Fruit fly (Drosophila melanogaster) whole organism, adult: ENCODE measurements around the gene CG43235.

ENCODE experiments used
- CG1620 ChIP-seq: fragments of 200-800 bp; sonication (Bioruptor generic); optimal IDR thresholded peaks from 2 replicates; lab custom pipeline; 2016; ENCODE audit warnings: missing biosample characterization, missing genetic modification characterization
- CG33017 ChIP-seq: fragments of 200-800 bp; sonication (Bioruptor generic); optimal IDR thresholded peaks from 2 replicates; lab custom pipeline; 2018; ENCODE audit warnings: missing biosample characterization, mild to moderate bottlenecking, missing genetic modification characterization, moderate library complexity
- CG5204 ChIP-seq: fragments of 200-800 bp; sonication (Bioruptor generic); optimal IDR thresholded peaks from 2 replicates; lab custom pipeline; 2016; ENCODE audit warnings: missing biosample characterization, missing genetic modification characterization
- CG7101 ChIP-seq: fragments of 200-800 bp; sonication (Bioruptor generic); optimal IDR thresholded peaks from 2 replicates; lab custom pipeline; 2018; ENCODE audit warnings: missing biosample characterization, mild to moderate bottlenecking, missing genetic modification characterization, moderate library complexity
- Hr96 ChIP-seq: fragments of 200-800 bp; sonication (Bioruptor generic); optimal IDR thresholded peaks from 2 replicates; lab custom pipeline; 2016; ENCODE audit warnings: missing biosample characterization, missing genetic modification characterization
- cnc ChIP-seq, 2 experiments: fragments of >200 bp; optimal IDR thresholded peaks; 2 replicates each; lab custom pipeline; 2017
- pad ChIP-seq: fragments of 200-800 bp; sonication (Bioruptor generic); optimal IDR thresholded peaks from 3 replicates; lab custom pipeline; 2017; ENCODE audit warnings: missing biosample characterization, missing genetic modification characterization, mild to moderate bottlenecking, moderate library complexity, missing genetic modification reagents
- tj ChIP-seq: fragments of 200-800 bp; sonication (Bioruptor generic); optimal IDR thresholded peaks from 3 replicates; lab custom pipeline; 2017; ENCODE audit warnings: missing biosample characterization, mild to moderate bottlenecking, missing genetic modification characterization, moderate library complexity
- toe ChIP-seq: fragments of 200-800 bp; sonication (Bioruptor generic); optimal IDR thresholded peaks from 2 replicates; lab custom pipeline; 2016; ENCODE audit warnings: missing biosample characterization, missing genetic modification characterization

DNA sequence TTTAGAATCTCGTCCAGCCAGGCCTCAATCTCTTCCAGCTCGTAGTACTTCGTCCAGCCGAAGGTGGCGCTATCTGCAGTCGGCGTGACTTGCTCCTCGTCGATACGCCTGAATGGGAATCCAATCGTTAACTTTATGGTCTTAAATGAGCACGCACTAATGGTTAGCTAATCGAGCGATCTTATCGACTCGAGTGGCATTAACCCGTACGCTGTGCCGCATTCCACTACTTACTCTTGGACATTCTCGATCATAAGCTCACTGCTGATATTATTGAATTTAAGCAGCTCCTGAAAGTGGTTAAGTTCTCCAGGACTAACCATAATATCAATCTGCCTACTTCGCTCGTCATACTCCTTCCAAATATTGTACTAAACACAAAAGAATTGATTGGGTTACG is 2.4 kb upstream of the CG43235 start:
- TF ChIP-seq CG33017 (tag; lab: Kevin White, UChicago), result no peak
- TF ChIP-seq Hr96 (GFP tag; lab: Kevin White, UChicago), result no peak
- no peak for TF ChIP-seq CG1620 (GFP tag; lab: Kevin White, UChicago)
- no peak for TF ChIP-seq cnc (optimal IDR thresholded peaks at IDR 0.05; lab: Kevin White, UChicago)
- TF ChIP-seq pad, result no peak
- no peak for TF ChIP-seq toe (GFP tag; lab: Kevin White, UChicago)
- no peak for TF ChIP-seq tj (GFP tag; lab: Kevin White, UChicago)
- no peak for TF ChIP-seq CG7101
- no peak for TF ChIP-seq CG5204 (GFP tag; lab: Kevin White, UChicago)
